Fruit fly (Drosophila melanogaster): Measurements from ENCODE around the gene Kdm2.

DNA sequence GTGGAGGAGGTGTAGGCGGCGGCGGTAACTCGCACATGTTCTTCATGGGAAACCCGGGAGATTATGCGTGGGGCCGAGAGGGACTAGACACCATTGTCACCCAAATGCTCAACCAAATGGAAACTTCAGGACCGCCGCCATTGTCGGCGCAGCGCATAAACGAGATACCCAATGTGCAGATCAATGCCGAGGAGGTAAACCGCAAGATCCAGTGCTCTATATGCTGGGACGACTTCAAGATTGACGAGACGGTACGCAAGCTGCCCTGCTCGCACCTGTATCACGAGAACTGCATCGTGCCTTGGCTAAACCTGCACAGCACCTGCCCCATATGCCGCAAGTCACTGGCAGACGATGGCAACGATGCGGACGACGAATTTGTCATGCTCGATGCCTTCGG is 45.0 kb upstream of the Kdm2 start:
- no peak for TF ChIP-seq br (GFP tag; optimal IDR thresholded peaks at IDR 0.05)
- TF ChIP-seq tai (GFP tag; optimal IDR thresholded peaks at IDR 0.05) = no peak
- no peak for TF ChIP-seq Abd-B (GFP tag; optimal IDR thresholded peaks at IDR 0.05)
- no peak for TF ChIP-seq lola (GFP tag; optimal IDR thresholded peaks at IDR 0.05)
- TF ChIP-seq fru (GFP tag; optimal IDR thresholded peaks at IDR 0.05) = no peak
